Worm (Caenorhabditis elegans) whole organism, early embryonic: ENCODE results near the gene ZK632.12.

ENCODE experiments used
- B0310.2 ChIP-seq: sonication (generic microtip); optimal IDR thresholded peaks from 2 replicates; lab custom pipeline; 2016; ENCODE audit warnings: mild to moderate bottlenecking, missing genetic modification characterization, missing compliant biosample characterization
- aly-1 ChIP-seq: sonication (generic microtip); optimal IDR thresholded peaks from 2 replicates; lab custom pipeline; 2016; ENCODE audit warnings: missing genetic modification characterization, missing compliant biosample characterization
- ama-1 ChIP-seq: fragments of 150-350 bp; optimal IDR thresholded peaks from 2 replicates; lab custom pipeline; 2014
- ceh-13 ChIP-seq: fragments of 200-800 bp; sonication (Bioruptor generic); optimal IDR thresholded peaks from 2 replicates; lab custom pipeline; 2018; ENCODE audit warnings: mild to moderate bottlenecking, missing genetic modification characterization, missing compliant biosample characterization
- hmg-4 ChIP-seq: fragments of 200-800 bp; sonication (Bioruptor generic); optimal IDR thresholded peaks from 2 replicates; lab custom pipeline; 2018; ENCODE audit warnings: mild to moderate bottlenecking, missing genetic modification characterization, missing compliant biosample characterization
- pes-1 ChIP-seq: fragments of 200-800 bp; sonication (Bioruptor generic); IDR thresholded peaks from 2 replicates; pipeline ENCODE4 v1.3.6; 2022; ENCODE audit warnings: missing genetic modification reagents, missing genetic modification characterization, missing compliant biosample characterization
- sea-1 ChIP-seq: fragments of 200-800 bp; sonication (Bioruptor generic); conservative IDR thresholded peaks from 2 replicates; pipeline ENCODE4 v1.3.6; 2022; ENCODE audit warnings: missing genetic modification characterization, missing compliant biosample characterization
- tbx-11 ChIP-seq: fragments of 200-800 bp; sonication (Bioruptor generic); IDR thresholded peaks from 2 replicates; pipeline ENCODE4 v1.3.6; 2022; ENCODE audit warnings: missing genetic modification characterization, missing compliant biosample characterization

ce11 chrIII:9825073-9825828 is 5.4 kb upstream of the ZK632.12 start, which contains the start of gene ZK632.9:
- no peak for TF ChIP-seq sea-1 (GFP tag; lab: Robert Waterston, UW)
- TF ChIP-seq tbx-11: no peak
- TF ChIP-seq ama-1 (lab: Kevin White, UChicago): no peak
- TF ChIP-seq pes-1 (GFP tag; lab: Robert Waterston, UW): no peak
- no peak for TF ChIP-seq hmg-4 (GFP tag; lab: Kevin White, UChicago)
- TF ChIP-seq aly-1 (tag; lab: Kevin White, UChicago): no peak
- no peak for TF ChIP-seq ceh-13 (GFP tag; lab: Kevin White, UChicago)
- TF ChIP-seq B0310.2: no peak
